Fruit fly (Drosophila melanogaster): ENCODE results near the gene CG15771.

dm6 chrX:5791840-5792239 is 36.5 kb downstream of the CG15771 start, which contains the start of gene CG12239:
- no peak for TF ChIP-seq Abd-B (GFP tag; optimal IDR thresholded peaks at IDR 0.05)
- no peak for TF ChIP-seq CrebA (GFP tag; optimal IDR thresholded peaks at IDR 0.05; ENCODE audit: borderline replicate concordance)
- no peak for TF ChIP-seq HLH106 (tag; optimal IDR thresholded peaks at IDR 0.05)
- no peak for TF ChIP-seq OdsH (GFP tag; optimal IDR thresholded peaks at IDR 0.05)
- TF ChIP-seq GATAd (GFP tag; optimal IDR thresholded peaks at IDR 0.05), result no peak
- TF ChIP-seq usp (GFP tag; optimal IDR thresholded peaks at IDR 0.05), result no peak

Measured in whole organism, wandering third instar larva.